Worm (Caenorhabditis elegans) whole organism, L4/young adult: ENCODE results near the gene M163.8.

Experiments
- W03F9.2 ChIP-seq: fragments of 150-350 bp; optimal IDR thresholded peaks from 2 replicates; lab custom pipeline; 2014; ENCODE audit warnings: missing biosample characterization, missing genetic modification characterization
- dao-5 ChIP-seq: sonication (generic microtip); optimal IDR thresholded peaks from 2 replicates; lab custom pipeline; 2016; ENCODE audit warnings: missing genotype, missing genetic modification characterization, moderate library complexity, missing compliant biosample characterization
- him-1 ChIP-seq: sonication (generic microtip); optimal IDR thresholded peaks from 2 replicates; lab custom pipeline; 2016; ENCODE audit warnings: missing genotype, missing genetic modification reagents, missing genetic modification characterization, missing compliant biosample characterization

Gene M163.8

ce11 chrX:14491103-14491502 is 6.2 kb downstream of the M163.8 start:
- TF ChIP-seq dao-5 (tag; lab: Kevin White, UChicago): no peak
- TF ChIP-seq W03F9.2 (tag; lab: Kevin White, UChicago): no peak
- no peak for TF ChIP-seq him-1

- TF ChIP-seq W03F9.2 (tag; lab: Kevin White, UChicago) (no peak), dao-5 (tag; lab: Kevin White, UChicago) (no peak), him-1 (no peak)
Observed at ce11 chrX:14492441-14492840, 7.5 kb downstream of the M163.8 start.

- TF ChIP-seq W03F9.2 (tag; lab: Kevin White, UChicago) (no peak), dao-5 (tag; lab: Kevin White, UChicago) (no peak), him-1 (no peak)
Observed at ce11 chrX:14495075-14495474, 10.1 kb downstream of the M163.8 start.

- TF ChIP-seq him-1 (no peak), dao-5 (tag; lab: Kevin White, UChicago) (no peak), W03F9.2 (tag; lab: Kevin White, UChicago) (no peak)
Observed at ce11 chrX:14495785-14496184, 10.9 kb downstream of the M163.8 start, which contains the start of gene ztf-14. Gene ztf-14, plus strand, starts transcription at chrX:14496085.

ce11 chrX:14496545-14496944 is 11.6 kb downstream of the M163.8 start:
- TF ChIP-seq dao-5 (tag; lab: Kevin White, UChicago): no peak
- no peak for TF ChIP-seq him-1
- no peak for TF ChIP-seq W03F9.2 (tag; lab: Kevin White, UChicago)

- TF ChIP-seq dao-5 (tag; lab: Kevin White, UChicago) (no peak), W03F9.2 (tag; lab: Kevin White, UChicago) (no peak)
Observed at ce11 chrX:14499830-14500409, 15.0 kb downstream of the M163.8 start.

- TF ChIP-seq dao-5 (tag; lab: Kevin White, UChicago) (no peak), W03F9.2 (tag; lab: Kevin White, UChicago) (no peak), him-1 (no peak)
Observed at ce11 chrX:14500422-14501058, 15.6 kb downstream of the M163.8 start.

- TF ChIP-seq him-1 (no peak), W03F9.2 (tag; lab: Kevin White, UChicago) (peak; percentile 50)
Observed at ce11 chrX:14502116-14502587, 17.2 kb downstream of the M163.8 start.

- TF ChIP-seq dao-5 (tag; lab: Kevin White, UChicago) (no peak), him-1 (no peak), W03F9.2 (tag; lab: Kevin White, UChicago) (no peak)
Observed at ce11 chrX:14503282-14503681, 18.4 kb downstream of the M163.8 start.

- TF ChIP-seq him-1: no peak
- TF ChIP-seq W03F9.2 (tag; lab: Kevin White, UChicago): no peak
- no peak for TF ChIP-seq dao-5 (tag; lab: Kevin White, UChicago)
Observed at ce11 chrX:14503800-14504550, 19.0 kb downstream of the M163.8 start, which contains the start of gene M163.1. Gene M163.1, minus strand, starts transcription at chrX:14503824.

- TF ChIP-seq W03F9.2 (tag; lab: Kevin White, UChicago) (no peak), dao-5 (tag; lab: Kevin White, UChicago) (no peak), him-1 (no peak)
Observed at ce11 chrX:14504551-14504902, 19.6 kb downstream of the M163.8 start.

- no peak for TF ChIP-seq dao-5 (tag; lab: Kevin White, UChicago)
Observed at ce11 chrX:14505578-14506353, 20.8 kb downstream of the M163.8 start.

ce11 chrX:14507992-14508391 is 23.1 kb downstream of the M163.8 start:
- TF ChIP-seq dao-5 (tag; lab: Kevin White, UChicago) (no peak), W03F9.2 (tag; lab: Kevin White, UChicago) (no peak), him-1 (no peak)
